Fruit fly (Drosophila melanogaster) whole organism, embryonic: ENCODE data around the gene RpS20.

Source experiments
- Awh ChIP-seq: fragments of 200-800 bp; sonication (Bioruptor generic); IDR thresholded peaks from 2 replicates; pipeline ENCODE4, ENCODE4 v1.3.6; 2022; ENCODE audit warnings: missing biosample characterization, missing genetic modification characterization
- B-H1 ChIP-seq: fragments of 200-800 bp; sonication (Bioruptor generic); IDR thresholded peaks from 3 replicates; pipeline ENCODE4 v1.3.6; 2022; ENCODE audit warnings: missing biosample characterization, missing genetic modification characterization
- CG10147 ChIP-seq: fragments of 200-800 bp; sonication (Bioruptor generic); optimal IDR thresholded peaks from 2 replicates; lab custom pipeline; 2019; ENCODE audit warnings: missing biosample characterization, mild to moderate bottlenecking, missing genetic modification characterization, moderate library complexity
- CG10654 ChIP-seq: fragments of 200-800 bp; sonication (Bioruptor generic); optimal IDR thresholded peaks from 2 replicates; lab custom pipeline; 2016; ENCODE audit warnings: missing biosample characterization, missing genetic modification characterization
- CG12236 ChIP-seq: fragments of 200-800 bp; sonication (Bioruptor generic); optimal IDR thresholded peaks from 2 replicates; lab custom pipeline; 2016; ENCODE audit warnings: missing biosample characterization, missing genetic modification characterization
- CG16779 ChIP-seq: fragments of 200-800 bp; sonication (Bioruptor generic); IDR thresholded peaks from 2 replicates; pipeline ENCODE4 v1.3.6; 2022; ENCODE audit warnings: missing biosample characterization, missing genetic modification characterization
- CG16815 ChIP-seq: fragments of 200-800 bp; sonication (Bioruptor generic); optimal IDR thresholded peaks from 3 replicates; lab custom pipeline; 2017; ENCODE audit warnings: missing biosample characterization, mild to moderate bottlenecking, missing genetic modification characterization
- CG17361 ChIP-seq: fragments of 200-800 bp; sonication (Bioruptor generic); IDR thresholded peaks from 3 replicates; pipeline ENCODE4 v1.3.6; 2022; ENCODE audit warnings: missing biosample characterization, missing genetic modification characterization
- CG31224 ChIP-seq: fragments of 200-800 bp; sonication (Bioruptor generic); IDR thresholded peaks from 2 replicates; pipeline ENCODE4 v1.3.6; 2022; ENCODE audit warnings: missing biosample characterization, missing genetic modification characterization
- CG31365 ChIP-seq: fragments of 200-800 bp; sonication (Bioruptor generic); optimal IDR thresholded peaks from 2 replicates; lab custom pipeline; 2018; ENCODE audit warnings: missing biosample characterization, mild to moderate bottlenecking, missing genetic modification characterization
- CG32767 ChIP-seq: fragments of 200-800 bp; sonication (Bioruptor generic); IDR thresholded peaks from 2 replicates; pipeline ENCODE4 v1.3.6; 2022; ENCODE audit warnings: missing biosample characterization, missing genetic modification characterization
- CG3726 ChIP-seq: fragments of 200-800 bp; sonication (Bioruptor generic); IDR thresholded peaks from 3 replicates; pipeline ENCODE4, ENCODE4 v1.3.6; 2022; ENCODE audit warnings: missing biosample characterization, missing genetic modification characterization
- CG4854 ChIP-seq: fragments of 200-800 bp; sonication (Bioruptor generic); optimal IDR thresholded peaks from 2 replicates; lab custom pipeline; 2016; ENCODE audit warnings: missing biosample characterization, missing genetic modification characterization, inconsistent platforms
- CG6254 ChIP-seq: fragments of 200-800 bp; sonication (Bioruptor generic); optimal IDR thresholded peaks from 3 replicates; lab custom pipeline; 2017; ENCODE audit warnings: mild to moderate bottlenecking, missing biosample characterization, missing genetic modification reagents, missing genetic modification characterization
- Dip3 ChIP-seq: fragments of 200-800 bp; sonication (Bioruptor generic); optimal IDR thresholded peaks from 3 replicates; lab custom pipeline; 2016; ENCODE audit warnings: missing biosample characterization, missing genetic modification characterization
- Dp ChIP-seq: fragments of 200-800 bp; sonication (Bioruptor generic); optimal IDR thresholded peaks from 2 replicates; lab custom pipeline; 2018; ENCODE audit warnings: missing biosample characterization, mild to moderate bottlenecking, missing genetic modification characterization, moderate library complexity
- E2f2 ChIP-seq: fragments of 200-800 bp; sonication (Bioruptor generic); IDR thresholded peaks from 2 replicates; pipeline ENCODE4 v1.3.6; 2022; ENCODE audit warnings: missing biosample characterization, missing genetic modification characterization
- Ets65A ChIP-seq: fragments of 200-800 bp; sonication (Bioruptor generic); peaks from one replicate; lab custom pipeline; 2016; ENCODE audit warnings: missing biosample characterization, missing genetic modification characterization
- MBD-R2 ChIP-seq: fragments of 200-800 bp; sonication (Bioruptor generic); IDR thresholded peaks from 2 replicates; pipeline ENCODE4 v1.3.6; 2022; ENCODE audit warnings: missing biosample characterization, missing genetic modification characterization
- MESR4 ChIP-seq: fragments of 200-800 bp; sonication (Bioruptor generic); optimal IDR thresholded peaks from 2 replicates; lab custom pipeline; 2018; ENCODE audit warnings: missing biosample characterization, mild to moderate bottlenecking, missing genetic modification characterization, moderate library complexity
- Myb ChIP-seq: fragments of 200-800 bp; sonication (Bioruptor generic); optimal IDR thresholded peaks from 2 replicates; lab custom pipeline; 2016; ENCODE audit warnings: missing biosample characterization, missing genetic modification characterization
- Nf-YC ChIP-seq: fragments of 200-800 bp; optimal IDR thresholded peaks from 3 replicates; lab custom pipeline; 2019; ENCODE audit warnings: missing biosample characterization, mild to moderate bottlenecking, missing genetic modification characterization, moderate library complexity
- NfI ChIP-seq: fragments of 200-800 bp; sonication (Bioruptor generic); optimal IDR thresholded peaks from 3 replicates; lab custom pipeline; 2018; ENCODE audit warnings: missing biosample characterization, mild to moderate bottlenecking, missing genetic modification characterization, moderate library complexity
- Oaz ChIP-seq: fragments of 200-800 bp; sonication (Bioruptor generic); IDR thresholded peaks from 2 replicates; pipeline ENCODE4 v1.3.6; 2022; ENCODE audit warnings: missing biosample characterization, missing genetic modification characterization
- Opbp ChIP-seq: fragments of 200-800 bp; sonication (Bioruptor generic); IDR thresholded peaks from 3 replicates; pipeline ENCODE4 v1.3.6; 2022; ENCODE audit warnings: missing biosample characterization, missing genetic modification characterization; ENCODE audit not compliant: partially characterized antibody
- Sin3A ChIP-seq: fragments of >200 bp; optimal IDR thresholded peaks from 2 replicates; lab custom pipeline; 2018
- Xrp1 ChIP-seq: fragments of 200-800 bp; sonication (Bioruptor generic); IDR thresholded peaks from 2 replicates; pipeline ENCODE4 v1.3.6; 2022; ENCODE audit warnings: missing biosample characterization, missing genetic modification characterization
- ab ChIP-seq: fragments of 200-800 bp; sonication (Bioruptor generic); optimal IDR thresholded peaks from 2 replicates; lab custom pipeline; 2016; ENCODE audit warnings: missing biosample characterization, missing genetic modification characterization
- crp ChIP-seq, 2 experiments: fragments of 200-800 bp; sonication (Bioruptor generic); optimal IDR thresholded peaks; 2 replicates in 1 of 2; 3 replicates in 1 of 2; lab custom pipeline; 2017; ENCODE audit warnings: missing biosample characterization in 2 of 2, missing genetic modification characterization in 2 of 2, mild to moderate bottlenecking in 1 of 2, moderate library complexity in 1 of 2
- emc ChIP-seq: fragments of 200-800 bp; sonication (Bioruptor generic); optimal IDR thresholded peaks from 2 replicates; lab custom pipeline; 2016; ENCODE audit warnings: missing biosample characterization, missing genetic modification characterization
- ewg ChIP-seq: fragments of 200-800 bp; sonication (Bioruptor generic); optimal IDR thresholded peaks from 3 replicates; lab custom pipeline; 2017; ENCODE audit warnings: mild to moderate bottlenecking, missing biosample characterization, missing genetic modification reagents, missing genetic modification characterization
- gcm2 ChIP-seq: fragments of 200-800 bp; sonication (Bioruptor generic); optimal IDR thresholded peaks from 2 replicates; lab custom pipeline; 2016; ENCODE audit warnings: missing biosample characterization, missing genetic modification characterization
- her ChIP-seq: fragments of 200-800 bp; sonication (Bioruptor generic); optimal IDR thresholded peaks from 2 replicates; lab custom pipeline; 2016; ENCODE audit warnings: missing biosample characterization, missing genetic modification characterization
- hth ChIP-seq: fragments of >200 bp; optimal IDR thresholded peaks from 2 replicates; lab custom pipeline; 2017; ENCODE audit warnings: inconsistent platforms
- ken ChIP-seq: fragments of 200-800 bp; sonication (Bioruptor generic); IDR thresholded peaks from 3 replicates; pipeline ENCODE4 v1.3.6; 2022; ENCODE audit warnings: missing biosample characterization, missing genetic modification characterization
- pb ChIP-seq: fragments of 200-800 bp; sonication (Bioruptor generic); optimal IDR thresholded peaks from 3 replicates; lab custom pipeline; 2016; ENCODE audit warnings: missing biosample characterization, missing genetic modification characterization
- pzg ChIP-seq: fragments of 200-800 bp; sonication (Bioruptor generic); optimal IDR thresholded peaks from 3 replicates; lab custom pipeline; 2018; ENCODE audit warnings: missing biosample characterization, mild to moderate bottlenecking, missing genetic modification characterization, moderate library complexity
- ro ChIP-seq: fragments of 200-800 bp; sonication (Bioruptor generic); IDR thresholded peaks from 2 replicates; pipeline ENCODE4 v1.3.6; 2022; ENCODE audit warnings: missing biosample characterization, missing genetic modification characterization
- scrt ChIP-seq: fragments of 200-800 bp; sonication (Bioruptor generic); optimal IDR thresholded peaks from 2 replicates; lab custom pipeline; 2018; ENCODE audit warnings: missing biosample characterization, mild to moderate bottlenecking, missing genetic modification characterization, moderate library complexity
- slp2 ChIP-seq: fragments of 200-800 bp; sonication (Bioruptor generic); optimal IDR thresholded peaks from 2 replicates; lab custom pipeline; 2016; ENCODE audit warnings: missing biosample characterization, missing genetic modification characterization
- stwl ChIP-seq: fragments of 200-800 bp; sonication (Bioruptor generic); optimal IDR thresholded peaks from 3 replicates; lab custom pipeline; 2018; ENCODE audit warnings: missing biosample characterization, mild to moderate bottlenecking, missing genetic modification characterization, moderate library complexity
- tio ChIP-seq: fragments of 200-800 bp; sonication (Bioruptor generic); optimal IDR thresholded peaks from 2 replicates; lab custom pipeline; 2017; ENCODE audit warnings: missing biosample characterization, missing genetic modification characterization, inconsistent platforms
- tna ChIP-seq: fragments of 200-800 bp; sonication (Bioruptor generic); IDR thresholded peaks from 2 replicates; pipeline ENCODE4 v1.3.6; 2022; ENCODE audit warnings: missing biosample characterization, missing genetic modification characterization; ENCODE audit not compliant: partially characterized antibody
- vfl ChIP-seq: fragments of 200-800 bp; sonication (Bioruptor generic); optimal IDR thresholded peaks from 2 replicates; lab custom pipeline; 2016; ENCODE audit warnings: missing biosample characterization, missing genetic modification characterization
- wdn ChIP-seq: fragments of 200-800 bp; sonication (Bioruptor generic); IDR thresholded peaks from 2 replicates; pipeline ENCODE4 v1.3.6; 2022; ENCODE audit warnings: missing biosample characterization, missing genetic modification characterization
- zen2 ChIP-seq: fragments of 200-800 bp; sonication (Bioruptor generic); IDR thresholded peaks from 3 replicates; pipeline ENCODE4 v1.3.6; 2022; ENCODE audit warnings: missing biosample characterization, missing genetic modification characterization; ENCODE audit not compliant: partially characterized antibody

The RpS20 gene

DNA sequence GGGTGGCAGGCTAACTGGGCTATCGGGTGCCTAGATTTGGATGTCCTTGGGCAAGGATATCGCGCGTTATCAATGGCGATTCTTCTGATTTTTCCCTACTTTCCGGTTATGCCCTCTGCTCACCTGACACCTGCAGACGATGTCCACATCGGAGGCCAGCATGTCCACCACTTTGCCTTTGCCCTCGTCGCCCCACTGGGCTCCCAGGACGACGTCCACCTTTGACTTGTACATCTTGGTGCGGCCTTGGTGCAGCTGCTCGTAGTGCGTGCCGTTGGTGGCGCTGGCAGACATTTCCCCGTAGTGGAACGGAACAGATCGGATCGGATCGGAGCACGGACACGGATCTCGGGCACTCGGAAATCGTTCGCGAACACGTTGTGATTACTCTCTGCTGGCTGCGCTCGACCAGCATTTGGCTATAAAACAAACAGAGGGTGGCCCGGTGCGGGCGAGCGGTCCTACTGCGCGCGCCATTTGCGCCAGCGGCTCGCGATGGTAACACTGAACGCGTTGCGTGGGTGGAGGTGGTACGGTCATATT is 8.2 kb downstream of the RpS20 start, which contains the start of gene Adss (continued):
- TF ChIP-seq CG31365 (tag; lab: Kevin White, UChicago) = no peak
- 0 out of 2 replicates have a peak, but pooled peaks have one; percentile 56 for TF ChIP-seq CG16779 (GFP tag; lab: Robert Waterston, UW)
- TF ChIP-seq Opbp (GFP tag; lab: Robert Waterston, UW) = peak; percentile 53; the same call in 2 of the 3 replicates
- TF ChIP-seq NfI (GFP tag; lab: Kevin White, UChicago) = peak; percentile 5
- peak; percentile 1 for TF ChIP-seq pb (GFP tag; lab: Kevin White, UChicago)
- TF ChIP-seq, all 482 proteins: peak for 190

dm6 chr3R:20830963-20831362 is 9.0 kb downstream of the RpS20 start, which contains the start of gene CG31223:
Gene CG31223 (plus strand): TSS chr3R:20831127.
- TF ChIP-seq zen2 (GFP tag; lab: Robert Waterston, UW) (no peak), her (GFP tag; lab: Kevin White, UChicago) (no peak), Dp (GFP tag; lab: Kevin White, UChicago) (peak; percentile 10), CG16815 (GFP tag; lab: Kevin White, UChicago) (no peak), CG10147 (GFP tag; lab: Kevin White, UChicago) (no peak), scrt (GFP tag; lab: Kevin White, UChicago) (no peak), CG6254 (GFP tag; lab: Kevin White, UChicago) (no peak), emc (no peak), wdn (GFP tag; lab: Robert Waterston, UW) (no peak), slp2 (GFP tag; lab: Kevin White, UChicago) (no peak), Oaz (GFP tag; lab: Robert Waterston, UW) (no peak), Myb (GFP tag; lab: Kevin White, UChicago) (peak; percentile 58), CG16779 (GFP tag; lab: Robert Waterston, UW) (no peak), pzg (GFP tag; lab: Kevin White, UChicago) (peak; percentile 9), Ets65A (GFP tag; lab: Kevin White, UChicago) (peak; percentile 52), crp (GFP tag; optimal IDR thresholded peaks at IDR 0.05; lab: Kevin White, UChicago) (peak; percentile 14 to 80), MBD-R2 (GFP tag; lab: Robert Waterston, UW) (peak; percentile 38; the same call in 1 of the 2 replicates), MESR4 (GFP tag; lab: Kevin White, UChicago) (peak; percentile 7), E2f2 (peak; percentile 18), CG32767 (GFP tag; lab: Robert Waterston, UW) (no peak), Awh (no peak), tna (GFP tag; lab: Robert Waterston, UW) (no peak)
- TF ChIP-seq, all 482 proteins: peak for 8

DNA sequence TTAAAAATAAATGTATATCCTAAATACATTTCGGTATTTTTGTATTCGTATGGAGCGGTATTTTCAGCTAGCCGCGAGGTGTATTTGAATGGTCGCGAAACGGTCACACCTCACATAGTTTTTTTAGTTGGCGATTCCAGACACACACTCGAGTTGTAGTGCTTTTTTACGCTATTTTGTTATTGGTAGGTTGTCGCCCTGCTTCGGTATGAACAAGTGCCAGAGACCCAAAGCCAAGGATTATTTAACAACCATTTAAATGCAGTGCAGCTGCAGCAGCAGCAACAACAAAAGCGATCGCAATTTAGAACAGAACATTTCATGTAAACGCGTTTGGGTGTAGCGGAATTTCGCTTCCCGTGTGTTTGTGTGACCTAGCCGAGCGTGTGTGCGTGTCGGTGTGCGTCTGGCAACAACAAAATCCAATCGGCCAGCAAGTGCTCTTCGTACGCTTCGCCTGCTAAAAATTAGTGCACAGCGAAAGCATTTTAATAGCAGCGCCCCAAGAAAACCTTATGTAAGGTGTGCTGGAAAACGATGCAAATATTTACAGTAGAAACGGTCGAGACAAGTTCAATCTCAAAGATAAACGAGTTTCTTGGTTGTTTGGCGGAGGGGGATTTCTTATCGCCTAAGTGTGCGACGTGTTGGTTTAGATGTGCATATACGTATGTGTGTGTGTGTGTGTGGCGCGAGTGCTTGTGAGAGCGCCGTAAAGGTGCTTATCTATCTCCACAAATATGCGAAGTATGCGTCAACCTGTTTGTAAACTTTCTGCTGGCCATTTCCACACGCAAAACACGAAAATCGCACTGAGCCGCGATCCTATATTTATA is 10.9 kb downstream of the RpS20 start, which contains the start of gene Synd:
Gene Synd, plus strand, starts transcription at position 111 of the 836 bp plus-strand sequence.
- no peak for TF ChIP-seq vfl (GFP tag; lab: Kevin White, UChicago)
- TF ChIP-seq Dip3 (GFP tag; lab: Kevin White, UChicago) = no peak
- no peak for TF ChIP-seq Xrp1 (GFP tag; lab: Robert Waterston, UW)
- no peak for TF ChIP-seq CG10654 (GFP tag; lab: Kevin White, UChicago)
- TF ChIP-seq CG31365 (tag; lab: Kevin White, UChicago) = no peak
- no peak for TF ChIP-seq CG12236 (GFP tag; lab: Kevin White, UChicago)
- no peak for TF ChIP-seq ewg
- no peak for TF ChIP-seq CG3726
- no peak for TF ChIP-seq ab (GFP tag; lab: Kevin White, UChicago)
- TF ChIP-seq B-H1 (GFP tag; lab: Robert Waterston, UW) = no peak
- 0 out of 3 replicates have a peak, but pooled peaks have one; percentile 26 for TF ChIP-seq CG17361
- peak; percentile 40 for TF ChIP-seq stwl
- TF ChIP-seq Myb (GFP tag; lab: Kevin White, UChicago) = peak; percentile 23
- no peak for TF ChIP-seq gcm2
- no peak for TF ChIP-seq ken
- peak; percentile 23 for TF ChIP-seq Sin3A (lab: Kevin White, UChicago)
- TF ChIP-seq Nf-YC (tag; lab: Kevin White, UChicago) = peak; percentile 41
- no peak for TF ChIP-seq tio
- TF ChIP-seq ro (GFP tag; lab: Robert Waterston, UW) = no peak
- TF ChIP-seq CG4854 = no peak
- TF ChIP-seq hth (lab: Kevin White, UChicago) = no peak
- no peak for TF ChIP-seq Ets65A (GFP tag; lab: Kevin White, UChicago)
- no peak for TF ChIP-seq CG31224 (GFP tag; lab: Robert Waterston, UW)
